Fruit fly (Drosophila melanogaster): ENCODE measurements around the gene FoxL1.
A peak's percentile ranks its signal among the peaks of the same experiment; 100 is the strongest.

- TF ChIP-seq fkh (GFP tag; optimal IDR thresholded peaks at IDR 0.05) = no peak
- no peak for TF ChIP-seq CG6854 (GFP tag; optimal IDR thresholded peaks at IDR 0.05)
- peak; percentile 15 for TF ChIP-seq fd59A (GFP tag; optimal IDR thresholded peaks at IDR 0.05)
- TF ChIP-seq CG6792 (GFP tag; optimal IDR thresholded peaks at IDR 0.05) = no peak
- TF ChIP-seq Sox15 (GFP tag; optimal IDR thresholded peaks at IDR 0.05) = no peak
- TF ChIP-seq CG8319 (GFP tag; optimal IDR thresholded peaks at IDR 0.05) = no peak
- TF ChIP-seq achi (GFP tag; optimal IDR thresholded peaks at IDR 0.05) = peak; percentile 15
- TF ChIP-seq cyc (GFP tag; optimal IDR thresholded peaks at IDR 0.05) = no peak
- no peak for TF ChIP-seq salr (GFP tag; optimal IDR thresholded peaks at IDR 0.05)
- TF ChIP-seq CG8632 (GFP tag; optimal IDR thresholded peaks at IDR 0.05) = no peak
- no peak for TF ChIP-seq Sox102F (GFP tag; optimal IDR thresholded peaks at IDR 0.05)
- peak; percentile 68; the same call in 2 of the 3 replicates for TF ChIP-seq CG6163 (GFP tag; IDR thresholded peaks at IDR 0.05)
- TF ChIP-seq spab (GFP tag; optimal IDR thresholded peaks at IDR 0.05) = no peak
Observed at dm6 chr3L:4016754-4017153, 1.9 kb upstream of the FoxL1 start.

Measured in whole organism, prepupa.